Fruit fly (Drosophila melanogaster) whole organism, wandering third instar larva: Measurements from ENCODE around the gene Obp28a.

Experiments
- Abd-B ChIP-seq: fragments of >200 bp; optimal IDR thresholded peaks from 2 replicates; lab custom pipeline; 2017; ENCODE audit warnings: missing biosample characterization, missing genetic modification characterization
- CG32264 ChIP-seq: fragments of 200-800 bp; sonication (Bioruptor generic); optimal IDR thresholded peaks from 2 replicates; lab custom pipeline; 2016; ENCODE audit warnings: missing biosample characterization, missing genetic modification characterization
- CG9705 ChIP-seq: fragments of 200-800 bp; sonication (Bioruptor generic); optimal IDR thresholded peaks from 2 replicates; lab custom pipeline; 2018; ENCODE audit warnings: missing biosample characterization, mild to moderate bottlenecking, missing genetic modification characterization
- CrebA ChIP-seq: fragments of 200-800 bp; sonication (Bioruptor generic); optimal IDR thresholded peaks from 2 replicates; lab custom pipeline; 2016; ENCODE audit warnings: missing biosample characterization, mild to moderate bottlenecking, missing genetic modification characterization, borderline replicate concordance
- Dfd ChIP-seq: fragments of >200 bp; optimal IDR thresholded peaks from 2 replicates; lab custom pipeline; 2017; ENCODE audit warnings: missing biosample characterization, missing genetic modification characterization
- Dif ChIP-seq: fragments of 200-275, 200-300 bp; sonication (Bioruptor generic); optimal IDR thresholded peaks from 2 replicates; lab custom pipeline; 2018; ENCODE audit warnings: missing biosample characterization, missing genetic modification characterization; ENCODE audit not compliant: partially characterized antibody
- GATAd ChIP-seq: sonication (Bioruptor generic); optimal IDR thresholded peaks from 2 replicates; lab custom pipeline; 2016; ENCODE audit warnings: missing biosample characterization, missing genetic modification characterization
- HLH106 ChIP-seq: fragments of 200-800 bp; optimal IDR thresholded peaks from 3 replicates; lab custom pipeline; 2019; ENCODE audit warnings: missing biosample characterization, mild to moderate bottlenecking, missing genetic modification characterization, moderate library complexity
- Hnf4 ChIP-seq: fragments of 200-800 bp; sonication (Bioruptor generic); optimal IDR thresholded peaks from 2 replicates; lab custom pipeline; 2016; ENCODE audit warnings: missing biosample characterization, mild to moderate bottlenecking, missing genetic modification characterization
- Hr78 ChIP-seq: fragments of >200 bp; optimal IDR thresholded peaks from 2 replicates; lab custom pipeline; 2017; ENCODE audit warnings: missing biosample characterization, missing genetic modification characterization
- Hr83 ChIP-seq: fragments of 200-300 bp; sonication (Bioruptor generic); optimal IDR thresholded peaks from 2 replicates; lab custom pipeline; 2016; ENCODE audit warnings: missing biosample characterization, mild to moderate bottlenecking, missing genetic modification characterization, moderate library complexity; ENCODE audit not compliant: poor library complexity, severe bottlenecking
- Jra ChIP-seq: sonication (Bioruptor generic); optimal IDR thresholded peaks from 2 replicates; lab custom pipeline; 2016; ENCODE audit warnings: missing biosample characterization, missing genetic modification characterization
- Mio ChIP-seq: sonication (Bioruptor generic); optimal IDR thresholded peaks from 2 replicates; lab custom pipeline; 2016; ENCODE audit warnings: missing biosample characterization, missing genetic modification characterization
- Myc ChIP-seq: fragments of >200 bp; optimal IDR thresholded peaks from 2 replicates; lab custom pipeline; 2017
- N ChIP-seq: fragments of >200 bp; optimal IDR thresholded peaks from 2 replicates; lab custom pipeline; 2018; ENCODE audit warnings: missing biosample characterization, missing external identifiers, missing genetic modification characterization
- OdsH ChIP-seq: fragments of 200-800 bp; sonication (Bioruptor generic); optimal IDR thresholded peaks from 2 replicates; lab custom pipeline; 2016; ENCODE audit warnings: missing biosample characterization, mild to moderate bottlenecking, missing genetic modification characterization
- Rel ChIP-seq, 2 experiments: fragments of 200-800 bp; sonication (Bioruptor generic) in 1 of 2; optimal IDR thresholded peaks; 2 replicates in 1 of 2; 3 replicates in 1 of 2; lab custom pipeline; 2016 to 2019; ENCODE audit warnings: mild to moderate bottlenecking in 2 of 2, missing biosample characterization in 2 of 2, missing genetic modification characterization in 2 of 2, moderate library complexity in 1 of 2
- Sp1 ChIP-seq: fragments of 200-800 bp; sonication (Bioruptor generic); optimal IDR thresholded peaks from 3 replicates; lab custom pipeline; 2019; ENCODE audit warnings: missing biosample characterization, mild to moderate bottlenecking, missing genetic modification characterization, moderate library complexity
- Vsx2 ChIP-seq: fragments of 200-300, 225-300 bp; sonication (Bioruptor generic); optimal IDR thresholded peaks from 2 replicates; lab custom pipeline; 2018; ENCODE audit warnings: missing biosample characterization, missing genetic modification characterization; ENCODE audit not compliant: partially characterized antibody
- br ChIP-seq: fragments of 200-800 bp; sonication (Bioruptor generic); optimal IDR thresholded peaks from 2 replicates; lab custom pipeline; 2016; ENCODE audit warnings: missing biosample characterization, missing genetic modification characterization
- brk ChIP-seq: fragments of 200-800 bp; sonication (Bioruptor generic); optimal IDR thresholded peaks from 2 replicates; lab custom pipeline; 2016; ENCODE audit warnings: missing biosample characterization, mild to moderate bottlenecking, missing genetic modification characterization
- dl ChIP-seq, 2 experiments: fragments of 175-275, 200-275 bp in 1 of 2; fragments of 200-275 bp in 1 of 2; sonication (Bioruptor generic); optimal IDR thresholded peaks; lab custom pipeline; 2018; ENCODE audit warnings: mild to moderate bottlenecking in 2 of 2, missing biosample characterization in 2 of 2, missing genetic modification characterization in 2 of 2, moderate library complexity in 2 of 2; ENCODE audit not compliant: partially characterized antibody in 2 of 2, insufficient read depth in 1 of 2
- dmrt93B ChIP-seq: fragments of 200-800 bp; sonication (Bioruptor generic); optimal IDR thresholded peaks from 2 replicates; lab custom pipeline; 2018; ENCODE audit warnings: missing biosample characterization, mild to moderate bottlenecking, missing genetic modification characterization
- dsf ChIP-seq: sonication (Bioruptor generic); optimal IDR thresholded peaks from 2 replicates; lab custom pipeline; 2016; ENCODE audit warnings: missing biosample characterization, missing genetic modification characterization, borderline replicate concordance
- ey ChIP-seq: fragments of 200-800 bp; sonication (Bioruptor generic); optimal IDR thresholded peaks from 2 replicates; lab custom pipeline; 2016; ENCODE audit warnings: missing biosample characterization, missing genetic modification characterization
- foxo ChIP-seq, 2 experiments: fragments of 200-800 bp; sonication (Bioruptor generic); optimal IDR thresholded peaks; 2 replicates in 1 of 2; 3 replicates in 1 of 2; lab custom pipeline; 2016 to 2017; ENCODE audit warnings: missing biosample characterization in 2 of 2, missing genetic modification characterization in 2 of 2
- fru ChIP-seq: fragments of 200-800 bp; sonication (Bioruptor generic); optimal IDR thresholded peaks from 3 replicates; lab custom pipeline; 2016; ENCODE audit warnings: missing biosample characterization, mild to moderate bottlenecking, missing genetic modification characterization
- h ChIP-seq: fragments of 200-800 bp; sonication (Bioruptor generic); optimal IDR thresholded peaks from 3 replicates; lab custom pipeline; 2016; ENCODE audit warnings: missing biosample characterization, mild to moderate bottlenecking, missing genetic modification characterization
- jim ChIP-seq: fragments of 175-275, 200-325 bp; sonication (Bioruptor generic); optimal IDR thresholded peaks from 2 replicates; lab custom pipeline; 2016; ENCODE audit warnings: missing biosample characterization, mild to moderate bottlenecking, missing genetic modification characterization
- lola ChIP-seq: fragments of >200 bp; optimal IDR thresholded peaks from 2 replicates; lab custom pipeline; 2017; ENCODE audit warnings: missing biosample characterization, missing genetic modification characterization
- pan ChIP-seq: fragments of >200 bp; optimal IDR thresholded peaks from 2 replicates; lab custom pipeline; 2017
- psq ChIP-seq: fragments of 200-800 bp; sonication (Bioruptor generic); optimal IDR thresholded peaks from 3 replicates; lab custom pipeline; 2017; ENCODE audit warnings: missing biosample characterization, mild to moderate bottlenecking, missing genetic modification characterization, moderate library complexity
- rgr ChIP-seq: fragments of 200-800 bp; sonication (Bioruptor generic); optimal IDR thresholded peaks from 3 replicates; lab custom pipeline; 2016; ENCODE audit warnings: missing biosample characterization, mild to moderate bottlenecking, missing genetic modification characterization
- sage ChIP-seq: fragments of 200-800 bp; sonication (Bioruptor generic); optimal IDR thresholded peaks from 2 replicates; lab custom pipeline; 2016; ENCODE audit warnings: missing biosample characterization, mild to moderate bottlenecking, missing genetic modification characterization
- sv ChIP-seq: fragments of 200-800 bp; sonication (Bioruptor generic); optimal IDR thresholded peaks from 3 replicates; lab custom pipeline; 2016; ENCODE audit warnings: missing biosample characterization, missing genetic modification characterization
- tai ChIP-seq: sonication (Bioruptor generic); optimal IDR thresholded peaks from 2 replicates; lab custom pipeline; 2016; ENCODE audit warnings: missing biosample characterization, missing genetic modification characterization
- usp ChIP-seq: fragments of >200 bp; optimal IDR thresholded peaks from 2 replicates; lab custom pipeline; 2017; ENCODE audit warnings: missing biosample characterization, missing genetic modification characterization
- woc ChIP-seq: sonication (Bioruptor generic); optimal IDR thresholded peaks from 2 replicates; lab custom pipeline; 2016; ENCODE audit warnings: missing biosample characterization, mild to moderate bottlenecking, missing genetic modification characterization

The Obp28a gene

dm6 chr2L:7497265-7497664 is at the start of gene Obp28a:
Gene Obp28a (minus strand): TSS chr2L:7497365.
- TF ChIP-seq dmrt93B (GFP tag; lab: Kevin White, UChicago) (no peak), Dfd (GFP tag; lab: Kevin White, UChicago) (no peak), Hr83 (GFP tag; lab: Kevin White, UChicago) (no peak), h (no peak), tai (no peak), N (GFP tag; lab: Kevin White, UChicago) (no peak), sv (GFP tag; lab: Kevin White, UChicago) (no peak), fru (GFP tag; lab: Kevin White, UChicago) (no peak), dsf (GFP tag; lab: Kevin White, UChicago) (no peak), CG32264 (GFP tag; lab: Kevin White, UChicago) (no peak), OdsH (no peak), foxo (GFP tag; optimal IDR thresholded peaks at IDR 0.05; lab: Kevin White, UChicago) (no peak), brk (GFP tag; lab: Kevin White, UChicago) (no peak), Jra (no peak), rgr (GFP tag; lab: Kevin White, UChicago) (no peak), Vsx2 (GFP tag; lab: Kevin White, UChicago) (no peak), Abd-B (GFP tag; lab: Kevin White, UChicago) (no peak), sage (GFP tag; lab: Kevin White, UChicago) (no peak)
- TF ChIP-seq, all 38 proteins: peak for 0

- TF ChIP-seq CG9705 (GFP tag; lab: Kevin White, UChicago) (no peak), dmrt93B (GFP tag; lab: Kevin White, UChicago) (no peak), ey (GFP tag; lab: Kevin White, UChicago) (no peak), Mio (no peak)
Observed at dm6 chr2L:7545608-7546275, 48.6 kb upstream of the Obp28a start.

- TF ChIP-seq Dfd (GFP tag; lab: Kevin White, UChicago) (no peak), ey (GFP tag; lab: Kevin White, UChicago) (no peak), HLH106 (tag; lab: Kevin White, UChicago) (no peak), Vsx2 (GFP tag; lab: Kevin White, UChicago) (peak; percentile 46), Jra (no peak), fru (GFP tag; lab: Kevin White, UChicago) (peak; percentile 29), woc (GFP tag; lab: Kevin White, UChicago) (no peak), CG9705 (GFP tag; lab: Kevin White, UChicago) (no peak), dmrt93B (GFP tag; lab: Kevin White, UChicago) (no peak), dsf (GFP tag; lab: Kevin White, UChicago) (no peak), rgr (GFP tag; lab: Kevin White, UChicago) (peak; percentile 42), Dif (GFP tag; lab: Kevin White, UChicago) (no peak), br (no peak), Hr78 (no peak), CrebA (GFP tag; lab: Kevin White, UChicago) (peak; percentile 8), sage (GFP tag; lab: Kevin White, UChicago) (no peak), Hnf4 (GFP tag; lab: Kevin White, UChicago) (no peak), tai (no peak), Hr83 (GFP tag; lab: Kevin White, UChicago) (peak; percentile 8), Sp1 (GFP tag; lab: Kevin White, UChicago) (no peak), psq (peak; percentile 7), OdsH (no peak), Abd-B (GFP tag; lab: Kevin White, UChicago) (no peak), sv (GFP tag; lab: Kevin White, UChicago) (no peak), lola (GFP tag; lab: Kevin White, UChicago) (no peak), usp (no peak), N (GFP tag; lab: Kevin White, UChicago) (no peak), GATAd (GFP tag; lab: Kevin White, UChicago) (no peak), Myc (no peak), pan (lab: Kevin White, UChicago) (no peak), brk (GFP tag; lab: Kevin White, UChicago) (no peak), foxo (GFP tag; optimal IDR thresholded peaks at IDR 0.05; lab: Kevin White, UChicago) (no peak), CG32264 (GFP tag; lab: Kevin White, UChicago) (no peak), Rel (GFP tag; optimal IDR thresholded peaks at IDR 0.05; lab: Kevin White, UChicago) (no peak), Rel (tag; optimal IDR thresholded peaks at IDR 0.05; lab: Kevin White, UChicago) (no peak), Mio (no peak), dl (GFP tag; optimal IDR thresholded peaks at IDR 0.05; lab: Kevin White, UChicago; ENCODE audit: insufficient read depth in 1 of 2, partially characterized antibody in 2 of 2) (no peak), h (peak; percentile 47), jim (GFP tag; lab: Kevin White, UChicago) (no peak)
- TF ChIP-seq, all 38 proteins: peak for 7
Observed at dm6 chr2L:7544267-7544670, 47.1 kb upstream of the Obp28a start.
